Worm (Caenorhabditis elegans) whole organism, L1 larva: Measurements from ENCODE around the gene dpy-1.

ENCODE experiments used
- aly-2 ChIP-seq: fragments of 150-350 bp; optimal IDR thresholded peaks from 2 replicates; lab custom pipeline; 2014; ENCODE audit warnings: missing biosample characterization, missing genetic modification characterization
- ceh-82 ChIP-seq, 3 experiments: fragments of 150-350 bp in 1 of 3; sonication (generic microtip) in 2 of 3; optimal IDR thresholded peaks; 2 replicates each; lab custom pipeline; 2014 to 2017; ENCODE audit warnings: missing biosample characterization in 3 of 3, missing genetic modification characterization in 3 of 3
- egl-27 ChIP-seq, 2 experiments: fragments of 150-350 bp in 1 of 2; sonication (generic microtip); optimal IDR thresholded peaks; 3 replicates each; lab custom pipeline; 2017 to 2018; ENCODE audit warnings: missing biosample characterization in 2 of 2, missing genetic modification characterization in 2 of 2, missing genetic modification reagents in 2 of 2
- lin-13 ChIP-seq: fragments of 150-350 bp; optimal IDR thresholded peaks from 2 replicates; lab custom pipeline; 2014; ENCODE audit warnings: missing biosample characterization, missing genetic modification reagents, missing genetic modification characterization
- lsy-2 ChIP-seq, 2 experiments: fragments of 150-350 bp; optimal IDR thresholded peaks; 2 replicates each; lab custom pipeline; 2014; ENCODE audit warnings: missing biosample characterization in 2 of 2, missing genetic modification characterization in 2 of 2
- nhr-19 ChIP-seq: fragments of 200-800 bp; sonication (Bioruptor generic); conservative IDR thresholded peaks from 2 replicates; pipeline ENCODE4 v1.3.6; 2022; ENCODE audit warnings: missing genetic modification characterization, missing compliant biosample characterization
- snpc-4 ChIP-seq: fragments of 150-350 bp; optimal IDR thresholded peaks from 2 replicates; lab custom pipeline; 2014; ENCODE audit warnings: missing biosample characterization, missing genetic modification characterization
- tlp-1 ChIP-seq: fragments of 150-350 bp; optimal IDR thresholded peaks from 2 replicates; lab custom pipeline; 2014; ENCODE audit warnings: missing biosample characterization, missing genetic modification characterization
- unc-62 ChIP-seq: fragments of 150-350 bp; optimal IDR thresholded peaks from 2 replicates; lab custom pipeline; 2014; ENCODE audit warnings: missing biosample characterization, missing genetic modification reagents, missing genetic modification characterization
- vab-15 ChIP-seq: sonication (generic microtip); optimal IDR thresholded peaks from 2 replicates; lab custom pipeline; 2017; ENCODE audit warnings: missing genotype, mild to moderate bottlenecking, missing genetic modification characterization, missing compliant biosample characterization

DNA sequence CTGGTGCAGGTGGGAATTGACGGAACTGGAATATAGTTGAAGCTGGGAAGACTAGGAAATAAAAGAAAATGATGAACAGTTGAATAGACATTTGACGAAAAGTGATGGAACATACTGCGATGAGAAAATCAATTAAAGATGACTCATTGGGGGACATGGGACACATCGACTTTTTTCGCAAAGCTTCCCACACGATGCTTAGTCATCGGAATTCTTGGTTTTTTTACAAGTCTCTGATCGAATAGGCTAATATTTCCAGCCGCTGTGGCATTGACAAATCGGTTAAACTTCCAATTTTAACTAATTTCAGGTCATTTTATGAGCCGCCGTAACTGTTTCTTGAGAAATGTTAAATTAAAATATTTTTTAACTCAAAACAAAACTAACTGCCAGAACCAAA lies 20.4 kb upstream of the dpy-1 start, which contains the start of gene Y39A3A.3:
- TF ChIP-seq aly-2 (tag; lab: Kevin White, UChicago) (no peak), nhr-19 (no peak), egl-27 (tag; optimal IDR thresholded peaks at IDR 0.05; lab: Kevin White, UChicago) (no peak), tlp-1 (tag; lab: Kevin White, UChicago) (no peak), vab-15 (tag; lab: Kevin White, UChicago) (no peak), unc-62 (GFP tag; lab: Kevin White, UChicago) (no peak), lin-13 (GFP tag; lab: Kevin White, UChicago) (no peak), snpc-4 (tag; lab: Kevin White, UChicago) (no peak), lsy-2 (tag; optimal IDR thresholded peaks at IDR 0.05; lab: Kevin White, UChicago) (no peak), ceh-82 (tag; optimal IDR thresholded peaks at IDR 0.05; lab: Kevin White, UChicago) (no peak)
